Fruit fly (Drosophila melanogaster) whole organism, wandering third instar larva: Measurements from ENCODE around the gene retm.

ENCODE experiments used
- Mio ChIP-seq: sonication (Bioruptor generic); optimal IDR thresholded peaks from 2 replicates; lab custom pipeline; 2016; ENCODE audit warnings: missing biosample characterization, missing genetic modification characterization
- OdsH ChIP-seq: fragments of 200-800 bp; sonication (Bioruptor generic); optimal IDR thresholded peaks from 2 replicates; lab custom pipeline; 2016; ENCODE audit warnings: missing biosample characterization, mild to moderate bottlenecking, missing genetic modification characterization
- br ChIP-seq: fragments of 200-800 bp; sonication (Bioruptor generic); optimal IDR thresholded peaks from 2 replicates; lab custom pipeline; 2016; ENCODE audit warnings: missing biosample characterization, missing genetic modification characterization
- dl ChIP-seq, 2 experiments: fragments of 175-275, 200-275 bp in 1 of 2; fragments of 200-275 bp in 1 of 2; sonication (Bioruptor generic); optimal IDR thresholded peaks; lab custom pipeline; 2018; ENCODE audit warnings: mild to moderate bottlenecking in 2 of 2, missing biosample characterization in 2 of 2, missing genetic modification characterization in 2 of 2, moderate library complexity in 2 of 2; ENCODE audit not compliant: partially characterized antibody in 2 of 2, insufficient read depth in 1 of 2
- fru ChIP-seq: fragments of 200-800 bp; sonication (Bioruptor generic); optimal IDR thresholded peaks from 3 replicates; lab custom pipeline; 2016; ENCODE audit warnings: missing biosample characterization, mild to moderate bottlenecking, missing genetic modification characterization
- pan ChIP-seq: fragments of >200 bp; optimal IDR thresholded peaks from 2 replicates; lab custom pipeline; 2017
- psq ChIP-seq: fragments of 200-800 bp; sonication (Bioruptor generic); optimal IDR thresholded peaks from 3 replicates; lab custom pipeline; 2017; ENCODE audit warnings: missing biosample characterization, mild to moderate bottlenecking, missing genetic modification characterization, moderate library complexity

- TF ChIP-seq Mio (GFP tag; lab: Kevin White, UChicago) (no peak), fru (GFP tag; lab: Kevin White, UChicago) (no peak), dl (GFP tag; optimal IDR thresholded peaks at IDR 0.05; lab: Kevin White, UChicago; ENCODE audit: insufficient read depth in 1 of 2, partially characterized antibody in 2 of 2) (no peak), br (GFP tag; lab: Kevin White, UChicago) (no peak), OdsH (GFP tag; lab: Kevin White, UChicago) (no peak), pan (lab: Kevin White, UChicago) (no peak), psq (GFP tag; lab: Kevin White, UChicago) (no peak)
Observed at dm6 chr2L:6447581-6448333, 8.0 kb downstream of the retm start.
